Fruit fly (Drosophila melanogaster): Measurements from ENCODE around the gene CG9008.

- TF ChIP-seq CTCF (optimal IDR thresholded peaks at IDR 0.05) (no peak), CG8478 (optimal IDR thresholded peaks at IDR 0.05) (no peak)
Measured at dm6 chr2L:13778648-13779047, 1.3 kb downstream of the CG9008 start.

Data from S2 (cell line).